Fruit fly (Drosophila melanogaster): ENCODE data around the gene Or2a.

The Or2a gene

DNA sequence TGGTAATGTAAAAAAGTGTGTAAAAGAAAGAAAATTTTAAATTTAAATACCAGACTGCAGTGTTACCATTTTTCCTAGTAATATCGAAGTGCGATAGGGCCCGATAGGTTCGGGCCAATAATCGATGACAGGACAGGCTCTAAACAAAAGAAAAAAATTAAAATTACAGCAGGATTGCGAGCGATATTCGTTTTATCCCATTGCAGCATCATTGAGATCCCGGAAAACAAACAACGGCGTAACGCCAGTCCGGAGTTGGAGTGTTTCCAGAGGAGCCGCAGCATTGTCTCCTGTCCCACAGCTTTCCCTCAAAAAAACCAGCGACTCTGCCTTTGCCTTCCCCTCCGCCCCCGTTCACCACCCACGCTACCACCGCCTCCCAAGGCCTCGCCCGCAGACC lies 20.9 kb upstream of the Or2a start, which contains the start of gene pcx:
Gene pcx (plus strand): TSS at position 159 of the 400 bp plus-strand sequence.
- TF ChIP-seq CG34367 (tag; optimal IDR thresholded peaks at IDR 0.05) = no peak

DNA sequence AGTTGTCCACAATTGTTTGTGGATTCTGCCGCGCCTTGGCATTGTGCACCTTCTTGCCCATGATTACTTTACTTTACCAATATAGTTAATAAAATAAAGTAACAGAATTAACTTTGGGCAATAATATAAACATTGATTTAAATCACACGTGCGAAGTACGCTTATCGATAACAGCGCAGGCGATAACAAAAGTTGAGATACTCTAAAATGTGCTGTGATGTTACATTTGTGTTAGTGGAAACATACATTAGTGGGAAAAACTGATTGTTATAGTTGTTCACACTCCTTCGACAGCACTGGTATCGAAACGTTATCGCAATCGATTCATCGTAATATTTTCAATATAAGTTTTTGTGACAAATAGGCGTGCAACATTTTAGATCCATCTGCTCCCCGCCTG lies 4.2 kb upstream of the Or2a start, which contains the start of gene kz:
Gene kz (minus strand): TSS at position 194 of the 400 bp plus-strand sequence.
- TF ChIP-seq CG12605 (GFP tag; IDR thresholded peaks at IDR 0.05) (no peak), CG13204 (GFP tag; optimal IDR thresholded peaks at IDR 0.05) (no peak), Pif1B (GFP tag; optimal IDR thresholded peaks at IDR 0.05) (no peak), Snoo (tag; optimal IDR thresholded peaks at IDR 0.05) (no peak), rn (GFP tag; IDR thresholded peaks at IDR 0.05) (no peak), CG8159 (tag; optimal IDR thresholded peaks at IDR 0.05) (no peak), CG34367 (tag; optimal IDR thresholded peaks at IDR 0.05) (no peak), CG9948 (tag; optimal IDR thresholded peaks at IDR 0.05) (no peak), D1 (tag; optimal IDR thresholded peaks at IDR 0.05) (no peak), CG8301 (tag; optimal IDR thresholded peaks at IDR 0.05) (no peak), CG14655 (GFP tag; optimal IDR thresholded peaks at IDR 0.05) (no peak), EcR (GFP tag; optimal IDR thresholded peaks at IDR 0.05) (no peak), CG32121 (GFP tag; IDR thresholded peaks at IDR 0.05) (no peak), CG15710 (tag; optimal IDR thresholded peaks at IDR 0.05) (no peak), CG10348 (GFP tag; IDR thresholded peaks at IDR 0.05) (no peak), gl (tag; optimal IDR thresholded peaks at IDR 0.05) (no peak), CG17806 (tag; optimal IDR thresholded peaks at IDR 0.05) (no peak), CG4496 (GFP tag; IDR thresholded peaks at IDR 0.05) (no peak), Pif1A (GFP tag; optimal IDR thresholded peaks at IDR 0.05) (no peak)

DNA sequence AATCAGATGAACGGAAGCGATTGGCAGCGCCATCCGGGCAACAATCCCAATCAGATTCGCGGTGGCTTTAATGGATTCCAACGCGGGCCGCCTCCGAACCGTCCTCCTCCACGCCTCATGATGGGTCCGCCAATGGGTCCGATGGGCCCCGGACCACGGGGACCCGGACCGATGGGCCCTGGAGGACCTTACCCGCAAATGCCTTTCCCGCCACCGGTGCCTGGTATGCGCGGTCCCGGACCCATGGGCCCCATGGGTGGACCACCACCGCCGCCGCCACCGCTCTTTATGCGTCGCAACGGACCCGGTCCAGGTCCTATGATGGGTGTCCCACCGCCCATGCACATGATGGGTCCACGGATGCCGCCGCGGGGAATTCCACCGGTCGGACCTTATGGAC lies 3.1 kb upstream of the Or2a start:
- TF ChIP-seq D1 (tag; optimal IDR thresholded peaks at IDR 0.05) (no peak), CG12605 (GFP tag; IDR thresholded peaks at IDR 0.05) (no peak)

DNA sequence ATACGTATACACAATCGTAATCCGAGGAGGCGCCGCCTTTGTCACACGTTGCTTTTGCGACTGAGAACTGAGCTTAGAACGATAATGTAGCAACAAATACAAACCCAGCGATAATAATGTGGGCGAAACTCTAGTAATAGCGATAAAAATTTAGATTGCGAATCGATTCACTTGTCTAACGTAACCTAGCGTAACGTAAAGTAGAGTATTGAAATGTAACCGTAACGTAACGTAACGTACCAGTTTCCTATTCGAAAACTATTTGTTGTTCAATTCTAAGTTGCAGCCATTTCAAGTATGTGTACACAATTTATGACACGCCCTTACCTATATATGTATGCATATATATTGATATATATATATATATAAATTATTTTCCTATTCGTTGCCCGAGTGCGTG lies 1.3 kb upstream of the Or2a start:
- TF ChIP-seq CG10348 (GFP tag; IDR thresholded peaks at IDR 0.05) (no peak), CG12605 (GFP tag; IDR thresholded peaks at IDR 0.05) (no peak), CG13204 (GFP tag; optimal IDR thresholded peaks at IDR 0.05) (no peak), CG34367 (tag; optimal IDR thresholded peaks at IDR 0.05) (no peak), D1 (tag; optimal IDR thresholded peaks at IDR 0.05) (no peak)

DNA sequence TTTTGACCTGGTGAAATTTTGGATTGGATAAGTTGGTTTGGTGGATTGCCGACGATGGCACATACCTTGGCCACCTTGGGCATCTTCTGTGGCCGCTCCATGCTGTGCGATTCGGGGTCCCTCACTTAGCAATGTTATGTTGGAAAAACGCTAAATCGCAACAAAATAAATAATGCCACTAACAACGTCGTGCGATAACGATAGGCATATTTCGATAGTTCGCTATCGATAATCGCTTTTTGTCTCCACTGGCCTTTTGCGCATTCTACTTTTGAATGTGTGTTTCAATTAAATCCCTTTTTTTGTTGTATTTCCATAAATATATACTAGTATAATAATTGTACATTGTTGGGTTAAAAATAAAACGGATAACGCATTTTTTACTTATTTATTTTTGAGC lies 3.7 kb downstream of the Or2a start, which contains the start of gene crn:
Gene crn (minus strand): TSS at position 221 of the 400 bp plus-strand sequence.
- TF ChIP-seq Snoo (tag; optimal IDR thresholded peaks at IDR 0.05) = no peak
- no peak for TF ChIP-seq CG32121 (GFP tag; IDR thresholded peaks at IDR 0.05)
- TF ChIP-seq rn (GFP tag; IDR thresholded peaks at IDR 0.05) = no peak
- TF ChIP-seq Pif1A (GFP tag; optimal IDR thresholded peaks at IDR 0.05) = no peak
- no peak for TF ChIP-seq Pif1B (GFP tag; optimal IDR thresholded peaks at IDR 0.05)
- no peak for TF ChIP-seq CG4496 (GFP tag; IDR thresholded peaks at IDR 0.05)
- TF ChIP-seq CG34367 (tag; optimal IDR thresholded peaks at IDR 0.05) = no peak
- no peak for TF ChIP-seq CG9948 (tag; optimal IDR thresholded peaks at IDR 0.05)
- no peak for TF ChIP-seq CG8159 (tag; optimal IDR thresholded peaks at IDR 0.05)
- TF ChIP-seq EcR (GFP tag; optimal IDR thresholded peaks at IDR 0.05) = no peak
- no peak for TF ChIP-seq CG10348 (GFP tag; IDR thresholded peaks at IDR 0.05)
- no peak for TF ChIP-seq CG8301 (tag; optimal IDR thresholded peaks at IDR 0.05)
- no peak for TF ChIP-seq Ets98B (GFP tag; IDR thresholded peaks at IDR 0.05)

DNA sequence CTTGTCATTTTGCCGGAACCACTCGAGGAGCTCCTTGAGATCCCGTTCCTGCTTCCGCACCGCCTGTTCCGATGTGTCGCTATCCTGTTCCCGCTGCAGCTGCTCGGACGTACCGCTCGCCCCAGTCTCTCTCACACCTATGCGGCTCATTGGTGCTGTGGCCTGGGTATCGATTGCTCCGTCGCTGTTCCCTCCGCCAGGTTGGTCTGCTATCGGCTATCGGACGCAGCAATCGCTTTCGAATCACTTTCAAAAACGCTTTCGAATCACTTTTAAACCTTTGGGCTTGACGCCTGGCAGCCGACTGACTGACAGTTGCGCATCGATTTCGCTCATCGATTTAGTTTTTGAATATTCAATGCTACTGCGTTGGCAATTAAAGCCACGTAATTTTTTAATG lies 5.7 kb downstream of the Or2a start, which contains the start of gene CG3191:
Gene CG3191 (minus strand): TSS at position 306 of the 400 bp plus-strand sequence.
- TF ChIP-seq Pif1B (GFP tag; optimal IDR thresholded peaks at IDR 0.05) (no peak), EcR (GFP tag; optimal IDR thresholded peaks at IDR 0.05) (no peak), CG4496 (GFP tag; IDR thresholded peaks at IDR 0.05) (0 out of 3 replicates have a peak, but pooled peaks have one; percentile 21), fd96Ca (GFP tag; IDR thresholded peaks at IDR 0.05) (no peak)

DNA sequence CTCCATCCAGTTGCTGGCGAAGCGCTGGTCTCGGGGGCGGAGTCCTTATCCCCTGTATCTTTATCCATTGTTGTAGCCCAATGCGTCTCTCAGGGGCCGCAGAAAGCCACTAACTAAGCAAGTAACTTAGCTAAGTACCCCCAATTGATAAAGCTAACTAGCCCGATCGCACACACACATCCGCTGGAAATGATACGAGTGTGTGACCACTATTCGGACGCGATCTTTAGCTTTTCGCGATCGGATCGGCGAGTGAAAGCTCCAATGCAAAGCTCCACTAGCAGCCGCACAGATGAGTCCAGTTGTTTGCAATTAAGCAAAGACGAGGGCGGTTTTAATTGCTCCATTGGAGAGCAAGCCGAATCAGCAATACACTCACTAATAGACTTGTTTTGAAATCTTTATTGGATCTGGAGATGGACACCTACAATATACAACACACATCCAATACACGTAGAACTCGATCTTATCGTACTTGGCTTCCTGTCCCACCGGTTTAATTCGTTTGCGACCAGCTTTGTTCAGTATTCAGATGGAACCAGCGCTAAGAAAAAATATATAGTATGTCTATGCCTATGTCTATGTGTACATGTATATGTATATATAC lies 8.1 kb downstream of the Or2a start, which contains the start of gene CG3091:
Gene CG3091 (minus strand): TSS at position 178 of the 607 bp plus-strand sequence.
- TF ChIP-seq rn (GFP tag; IDR thresholded peaks at IDR 0.05) = no peak
- no peak for TF ChIP-seq Pif1B (GFP tag; optimal IDR thresholded peaks at IDR 0.05)
- no peak for TF ChIP-seq CG34367 (tag; optimal IDR thresholded peaks at IDR 0.05)
- peak; percentile 75 for TF ChIP-seq CG32121 (GFP tag; IDR thresholded peaks at IDR 0.05)
- no peak for TF ChIP-seq CG12605 (GFP tag; IDR thresholded peaks at IDR 0.05)
- peak; percentile 73 for TF ChIP-seq Ets98B (GFP tag; IDR thresholded peaks at IDR 0.05)
- TF ChIP-seq EcR (GFP tag; optimal IDR thresholded peaks at IDR 0.05) = no peak
- TF ChIP-seq fd96Ca (GFP tag; IDR thresholded peaks at IDR 0.05) = peak; percentile 70; the same call in 2 of the 3 replicates
- peak; percentile 55; the same call in 1 of the 3 replicates for TF ChIP-seq CG4496 (GFP tag; IDR thresholded peaks at IDR 0.05)
